Worm (Caenorhabditis elegans): ENCODE data around the gene mib-1.

The mib-1 gene

ce11 chrIII:11332306-11332705, 41.8 kb upstream of the mib-1 start:
- TF ChIP-seq hmg-11 (tag; optimal IDR thresholded peaks at IDR 0.05) = no peak
- TF ChIP-seq unc-62 (GFP tag; optimal IDR thresholded peaks at IDR 0.05) = peak; percentile 38
- peak; percentile 8 for TF ChIP-seq lin-39 (tag; optimal IDR thresholded peaks at IDR 0.05)
- no peak for TF ChIP-seq nhr-237 (tag; optimal IDR thresholded peaks at IDR 0.05)

DNA sequence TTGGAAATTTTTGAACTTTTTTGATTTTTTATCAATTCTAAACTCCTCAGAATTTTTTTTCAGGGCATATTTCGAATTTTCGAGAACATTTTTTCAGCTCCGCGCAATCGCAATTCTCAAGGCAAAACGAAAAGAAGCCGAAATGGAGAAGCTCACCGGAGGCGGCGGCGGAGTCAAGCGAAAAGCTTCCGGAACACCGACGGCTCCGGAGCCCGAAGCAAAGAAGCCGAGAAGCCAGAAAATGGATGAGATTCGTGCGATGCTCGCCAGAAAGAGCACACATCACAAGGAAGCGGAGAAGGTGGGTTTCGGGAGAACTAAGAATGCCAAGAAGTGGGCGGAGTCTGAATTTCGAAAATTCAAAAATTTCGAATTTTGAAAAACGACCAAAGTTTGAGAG, 33.6 kb upstream of the mib-1 start:
- TF ChIP-seq ztf-4 (tag; optimal IDR thresholded peaks at IDR 0.05) (no peak), fkh-2 (tag; optimal IDR thresholded peaks at IDR 0.05) (no peak), nhr-28 (tag; optimal IDR thresholded peaks at IDR 0.05) (no peak), fkh-10 (GFP tag; optimal IDR thresholded peaks at IDR 0.05) (no peak), pha-4 (tag; optimal IDR thresholded peaks at IDR 0.05) (no peak), nhr-25 (tag; optimal IDR thresholded peaks at IDR 0.05) (no peak), unc-62 (GFP tag; optimal IDR thresholded peaks at IDR 0.05) (no peak), egl-5 (tag; optimal IDR thresholded peaks at IDR 0.05) (no peak), lsy-12 (tag; optimal IDR thresholded peaks at IDR 0.05) (no peak), ztf-11 (tag; optimal IDR thresholded peaks at IDR 0.05) (no peak), sea-2 (GFP tag; optimal IDR thresholded peaks at IDR 0.05) (no peak), nhr-23 (tag; optimal IDR thresholded peaks at IDR 0.05) (no peak)

ce11 chrIII:11318131-11318530, 27.7 kb upstream of the mib-1 start, which contains the start of gene teg-1:
Gene teg-1, minus strand, starts transcription at chrIII:11318231.
- TF ChIP-seq eor-1 (tag; optimal IDR thresholded peaks at IDR 0.05) = no peak
- TF ChIP-seq jun-1 (tag; optimal IDR thresholded peaks at IDR 0.05) = no peak
- no peak for TF ChIP-seq sea-2 (GFP tag; optimal IDR thresholded peaks at IDR 0.05)

DNA sequence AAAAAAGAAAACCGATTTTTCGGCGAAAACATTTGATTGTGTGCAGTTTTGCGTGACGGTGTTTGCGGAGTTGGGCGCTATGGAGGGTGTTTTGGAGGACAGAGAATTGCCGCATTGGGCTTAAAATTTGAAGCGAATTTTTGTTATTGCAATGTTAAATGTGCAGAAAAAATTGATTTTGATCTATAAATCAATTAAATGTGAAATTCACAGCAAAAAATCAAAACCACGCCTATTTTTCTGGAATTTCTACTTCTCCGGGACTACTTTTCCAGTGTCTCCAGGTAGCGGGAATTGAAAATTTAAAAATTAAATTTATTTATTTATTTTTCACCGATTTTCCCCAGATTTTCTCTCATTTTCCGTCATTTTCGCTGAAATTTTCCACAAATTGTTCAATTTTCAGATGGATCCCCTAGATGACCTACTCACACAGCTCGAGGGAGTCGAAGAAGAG, 26.7 kb upstream of the mib-1 start, which contains the start of gene mcm-10:
Gene mcm-10 (plus strand): TSS at position 407 of the 457 bp plus-strand sequence.
- peak; percentile 35 for TF ChIP-seq ceh-28 (tag; optimal IDR thresholded peaks at IDR 0.05)
- no peak for TF ChIP-seq ztf-4 (tag; optimal IDR thresholded peaks at IDR 0.05)
- TF ChIP-seq fkh-2 (tag; optimal IDR thresholded peaks at IDR 0.05) = no peak
- TF ChIP-seq ceh-82 (tag; optimal IDR thresholded peaks at IDR 0.05) = no peak
- TF ChIP-seq nhr-76 (tag; optimal IDR thresholded peaks at IDR 0.05) = no peak
- peak; percentile 43 for TF ChIP-seq lin-39 (tag; optimal IDR thresholded peaks at IDR 0.05)
- no peak for TF ChIP-seq ceh-16 (tag; optimal IDR thresholded peaks at IDR 0.05)
- TF ChIP-seq nhr-28 (tag; optimal IDR thresholded peaks at IDR 0.05) = no peak
- no peak for TF ChIP-seq lsy-12 (tag; optimal IDR thresholded peaks at IDR 0.05)
- TF ChIP-seq nhr-25 (tag; optimal IDR thresholded peaks at IDR 0.05) = peak; percentile 46
- peak; percentile 23 for TF ChIP-seq pha-4 (tag; optimal IDR thresholded peaks at IDR 0.05)
- TF ChIP-seq nfya-1 (tag; optimal IDR thresholded peaks at IDR 0.05; ENCODE audit: insufficient read depth) = peak; percentile 67
- TF ChIP-seq snpc-4 (tag; optimal IDR thresholded peaks at IDR 0.05) = no peak
- no peak for TF ChIP-seq daf-12 (tag; optimal IDR thresholded peaks at IDR 0.05)
- TF ChIP-seq elt-1 (tag; optimal IDR thresholded peaks at IDR 0.05) = no peak
- TF ChIP-seq egl-27 (tag; optimal IDR thresholded peaks at IDR 0.05) = no peak
- TF ChIP-seq nhr-43 (tag; optimal IDR thresholded peaks at IDR 0.05; ENCODE audit: poor library complexity, severe bottlenecking) = no peak
- TF ChIP-seq nhr-77 (tag; optimal IDR thresholded peaks at IDR 0.05) = no peak
- no peak for TF ChIP-seq ztf-11 (tag; optimal IDR thresholded peaks at IDR 0.05)
- peak; percentile 18 for TF ChIP-seq R02D3.7 (tag; optimal IDR thresholded peaks at IDR 0.05)
- no peak for TF ChIP-seq ceh-9 (tag; optimal IDR thresholded peaks at IDR 0.05)
- TF ChIP-seq nhr-11 (tag; optimal IDR thresholded peaks at IDR 0.05) = no peak
- TF ChIP-seq unc-62 (GFP tag; optimal IDR thresholded peaks at IDR 0.05) = no peak
- TF ChIP-seq nhr-67 (tag; optimal IDR thresholded peaks at IDR 0.05) = no peak
- TF ChIP-seq nhr-12 (tag; optimal IDR thresholded peaks at IDR 0.05) = no peak
- peak; percentile 45 for TF ChIP-seq fkh-10 (GFP tag; optimal IDR thresholded peaks at IDR 0.05)
- TF ChIP-seq mml-1 (tag; optimal IDR thresholded peaks at IDR 0.05) = no peak
- no peak for TF ChIP-seq mdl-1 (tag; optimal IDR thresholded peaks at IDR 0.05)
- TF ChIP-seq elt-2 (tag; optimal IDR thresholded peaks at IDR 0.05) = peak; percentile 38
- no peak for TF ChIP-seq sea-2 (GFP tag; optimal IDR thresholded peaks at IDR 0.05)
- peak; percentile 12 for TF ChIP-seq pqm-1 (tag; optimal IDR thresholded peaks at IDR 0.05)
- peak; percentile 39 for TF ChIP-seq nhr-23 (tag; optimal IDR thresholded peaks at IDR 0.05)
- no peak for TF ChIP-seq zag-1 (tag; optimal IDR thresholded peaks at IDR 0.05)
- TF ChIP-seq ZK546.5 (tag; optimal IDR thresholded peaks at IDR 0.05) = no peak
- peak; percentile 11 for TF ChIP-seq ama-1 (optimal IDR thresholded peaks at IDR 0.05)
- TF ChIP-seq hmg-11 (tag; optimal IDR thresholded peaks at IDR 0.05) = peak; percentile 83
- TF ChIP-seq jun-1 (tag; optimal IDR thresholded peaks at IDR 0.05) = peak; percentile 63
- TF ChIP-seq eor-1 (tag; optimal IDR thresholded peaks at IDR 0.05) = no peak
- TF ChIP-seq skn-1 (tag; optimal IDR thresholded peaks at IDR 0.05) = peak; percentile 36
- peak; percentile 20 for TF ChIP-seq egl-5 (tag; optimal IDR thresholded peaks at IDR 0.05)
- TF ChIP-seq fos-1 (tag; optimal IDR thresholded peaks at IDR 0.05) = no peak
- peak; percentile 72 for TF ChIP-seq lin-15B (tag; optimal IDR thresholded peaks at IDR 0.05)
- TF ChIP-seq unc-39 (tag; optimal IDR thresholded peaks at IDR 0.05) = no peak
